Worm (Caenorhabditis elegans) whole organism, late embryonic: ENCODE measurements around the gene K05F6.12.

Experiments
- ama-1 ChIP-seq: fragments of 150-350 bp; optimal IDR thresholded peaks from 2 replicates; lab custom pipeline; 2014
- ceh-18 ChIP-seq: sonication (generic microtip); optimal IDR thresholded peaks from 2 replicates; lab custom pipeline; 2016; ENCODE audit warnings: missing genetic modification characterization, missing compliant biosample characterization
- ceh-9 ChIP-seq: sonication (generic microtip); optimal IDR thresholded peaks from 2 replicates; lab custom pipeline; 2016; ENCODE audit warnings: mild to moderate bottlenecking, missing genetic modification characterization, inconsistent platforms, missing compliant biosample characterization
- dmd-4 ChIP-seq: sonication (generic microtip); optimal IDR thresholded peaks from 2 replicates; lab custom pipeline; 2016; ENCODE audit warnings: borderline replicate concordance, missing genetic modification characterization, missing compliant biosample characterization
- mec-3 ChIP-seq: sonication (generic microtip); optimal IDR thresholded peaks from 2 replicates; lab custom pipeline; 2016; ENCODE audit warnings: borderline replicate concordance, missing genetic modification characterization, missing compliant biosample characterization
- nhr-11 ChIP-seq: fragments of 150-350 bp; optimal IDR thresholded peaks from 2 replicates; lab custom pipeline; 2014; ENCODE audit warnings: missing biosample characterization, missing genetic modification characterization
- odd-2 ChIP-seq: sonication (generic microtip); optimal IDR thresholded peaks from 2 replicates; lab custom pipeline; 2017; ENCODE audit warnings: antibody characterized with exemption, mild to moderate bottlenecking, missing genetic modification characterization, missing compliant biosample characterization
- pha-4 ChIP-seq: fragments of 150-350 bp; optimal IDR thresholded peaks from 2 replicates; lab custom pipeline; 2018; ENCODE audit warnings: missing biosample characterization, missing genetic modification reagents, missing genetic modification characterization
- rnt-1 ChIP-seq: sonication (generic microtip); optimal IDR thresholded peaks from 2 replicates; lab custom pipeline; 2016; ENCODE audit warnings: missing genetic modification characterization, missing compliant biosample characterization
- tbx-2 ChIP-seq: sonication (generic microtip); optimal IDR thresholded peaks from 2 replicates; lab custom pipeline; 2016; ENCODE audit warnings: missing genetic modification characterization, missing compliant biosample characterization
- unc-42 ChIP-seq: sonication (generic microtip); optimal IDR thresholded peaks from 2 replicates; lab custom pipeline; 2016; ENCODE audit warnings: missing genotype, missing genetic modification characterization, missing compliant biosample characterization

DNA sequence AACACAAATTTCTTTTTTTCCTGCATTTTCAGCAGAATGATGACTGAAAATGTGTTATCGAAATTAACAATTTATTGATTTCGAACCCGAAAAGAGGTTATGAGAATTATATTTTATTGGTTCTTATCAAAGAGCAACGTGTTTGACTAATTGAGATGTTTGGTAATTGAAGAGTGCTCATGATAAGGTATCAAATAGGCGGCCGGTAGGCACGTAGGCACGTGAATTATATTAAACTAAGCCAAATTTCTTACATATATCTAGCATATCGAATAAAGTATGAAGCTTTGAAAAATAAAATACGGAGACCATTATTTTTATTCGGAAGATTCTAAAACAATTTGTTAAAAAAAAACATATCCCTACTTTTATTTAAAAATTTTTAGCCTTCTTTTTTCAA lies 28.4 kb upstream of the K05F6.12 start, which contains the start of gene math-45:
- TF ChIP-seq ceh-18 (tag; lab: Kevin White, UChicago) (no peak), rnt-1 (tag; lab: Kevin White, UChicago) (no peak), odd-2 (no peak), nhr-11 (no peak), mec-3 (tag; lab: Kevin White, UChicago) (no peak), dmd-4 (tag; lab: Kevin White, UChicago) (no peak), unc-42 (tag; lab: Kevin White, UChicago) (no peak), ama-1 (lab: Kevin White, UChicago) (no peak), pha-4 (tag; lab: Kevin White, UChicago) (no peak), tbx-2 (tag; lab: Kevin White, UChicago) (no peak), ceh-9 (tag; lab: Kevin White, UChicago) (no peak)
